Worm (Caenorhabditis elegans) whole organism, L4 larva: ENCODE results near the gene srz-101.

ENCODE experiments used
- ZK337.2 ChIP-seq: fragments of 200-800 bp; sonication (Bioruptor generic); IDR thresholded peaks from 2 replicates; pipeline ENCODE4 v1.3.6; 2022; ENCODE audit warnings: missing genetic modification reagents, missing genetic modification characterization, missing compliant biosample characterization
- snpc-4 ChIP-seq: fragments of 150-350 bp; optimal IDR thresholded peaks from 2 replicates; lab custom pipeline; 2014; ENCODE audit warnings: missing biosample characterization, missing genetic modification characterization

ce11 chrV:16675553-16675952 lies 19.1 kb upstream of the srz-101 start, which contains the start of gene srz-1:
- TF ChIP-seq snpc-4 (tag; lab: Kevin White, UChicago) (no peak), ZK337.2 (no peak)
